Fruit fly (Drosophila melanogaster) whole organism, pupa: ENCODE results near the gene Tcs3.

Source experiments
- CG10348 ChIP-seq: fragments of 200-800 bp; sonication (Bioruptor generic); IDR thresholded peaks from 2 replicates; pipeline ENCODE4 v1.3.6; 2022; ENCODE audit warnings: missing biosample characterization, missing genetic modification characterization
- CG12605 ChIP-seq: fragments of 200-800 bp; sonication (Bioruptor generic); IDR thresholded peaks from 2 replicates; pipeline ENCODE4 v1.3.6; 2022; ENCODE audit warnings: missing biosample characterization, missing genetic modification characterization
- CG13204 ChIP-seq: fragments of 200-800 bp; sonication (Bioruptor generic); optimal IDR thresholded peaks from 2 replicates; lab custom pipeline; 2018; ENCODE audit warnings: missing biosample characterization, mild to moderate bottlenecking, missing genetic modification characterization, moderate library complexity
- CG14655 ChIP-seq: fragments of 200-800 bp; sonication (Bioruptor generic); optimal IDR thresholded peaks from 3 replicates; lab custom pipeline; 2017; ENCODE audit warnings: mild to moderate bottlenecking, missing biosample characterization, missing genetic modification reagents, missing genetic modification characterization
- CG15710 ChIP-seq: fragments of 200-800 bp; sonication (Bioruptor generic); optimal IDR thresholded peaks from 2 replicates; lab custom pipeline; 2018; ENCODE audit warnings: missing biosample characterization, mild to moderate bottlenecking, missing genetic modification characterization, moderate library complexity
- CG17806 ChIP-seq: fragments of 200-800 bp; sonication (Bioruptor generic); optimal IDR thresholded peaks from 2 replicates; lab custom pipeline; 2018; ENCODE audit warnings: missing biosample characterization, mild to moderate bottlenecking, missing genetic modification characterization, moderate library complexity
- CG32121 ChIP-seq: fragments of 200-800 bp; sonication (Bioruptor generic); IDR thresholded peaks from 2 replicates; pipeline ENCODE4 v1.3.6; 2022; ENCODE audit warnings: missing biosample characterization, missing genetic modification characterization
- CG34367 ChIP-seq: fragments of 200-800 bp; sonication (Bioruptor generic); optimal IDR thresholded peaks from 2 replicates; lab custom pipeline; 2018; ENCODE audit warnings: missing biosample characterization, mild to moderate bottlenecking, missing genetic modification characterization
- CG4496 ChIP-seq: fragments of 200-800 bp; sonication (Bioruptor generic); IDR thresholded peaks from 3 replicates; pipeline ENCODE4 v1.3.6; 2022; ENCODE audit warnings: missing biosample characterization, missing genetic modification characterization
- CG8159 ChIP-seq: fragments of 200-800 bp; sonication (Bioruptor generic); optimal IDR thresholded peaks from 3 replicates; lab custom pipeline; 2018; ENCODE audit warnings: missing biosample characterization, mild to moderate bottlenecking, missing genetic modification characterization, moderate library complexity
- CG8301 ChIP-seq: fragments of 200-800 bp; sonication (Bioruptor generic); optimal IDR thresholded peaks from 2 replicates; lab custom pipeline; 2018; ENCODE audit warnings: missing biosample characterization, mild to moderate bottlenecking, missing genetic modification characterization
- CG9948 ChIP-seq: fragments of 200-800 bp; sonication (Bioruptor generic); optimal IDR thresholded peaks from 2 replicates; lab custom pipeline; 2018; ENCODE audit warnings: missing biosample characterization, mild to moderate bottlenecking, missing genetic modification characterization, moderate library complexity
- D1 ChIP-seq: fragments of 200-800 bp; sonication (Bioruptor generic); optimal IDR thresholded peaks from 2 replicates; lab custom pipeline; 2018; ENCODE audit warnings: missing biosample characterization, mild to moderate bottlenecking, missing genetic modification characterization, moderate library complexity
- EcR ChIP-seq: fragments of 200-800 bp; sonication (Bioruptor generic); optimal IDR thresholded peaks from 3 replicates; lab custom pipeline; 2019; ENCODE audit warnings: missing biosample characterization, missing genetic modification characterization, mild to moderate bottlenecking, moderate library complexity, missing genetic modification reagents
- Ets98B ChIP-seq: fragments of 200-800 bp; sonication (Bioruptor generic); IDR thresholded peaks from 2 replicates; pipeline ENCODE4 v1.3.6; 2022; ENCODE audit warnings: missing biosample characterization, missing genetic modification characterization
- Pif1A ChIP-seq: fragments of 200-800 bp; sonication (Bioruptor generic); optimal IDR thresholded peaks from 3 replicates; lab custom pipeline; 2016; ENCODE audit warnings: missing biosample characterization, missing genetic modification characterization
- Pif1B ChIP-seq: fragments of 200-800 bp; sonication (Bioruptor generic); optimal IDR thresholded peaks from 3 replicates; lab custom pipeline; 2016; ENCODE audit warnings: missing biosample characterization, missing genetic modification characterization
- Snoo ChIP-seq: fragments of 200-800 bp; sonication (Bioruptor generic); optimal IDR thresholded peaks from 3 replicates; lab custom pipeline; 2017; ENCODE audit warnings: missing biosample characterization, mild to moderate bottlenecking, missing genetic modification characterization, inconsistent platforms
- fd96Ca ChIP-seq: fragments of 200-800 bp; sonication (Bioruptor generic); IDR thresholded peaks from 3 replicates; pipeline ENCODE4 v1.3.6; 2022; ENCODE audit warnings: missing biosample characterization, missing genetic modification characterization
- gl ChIP-seq: fragments of 200-800 bp; sonication (Bioruptor generic); optimal IDR thresholded peaks from 2 replicates; lab custom pipeline; 2018; ENCODE audit warnings: missing biosample characterization, mild to moderate bottlenecking, missing genetic modification characterization
- rn ChIP-seq: fragments of 200-800 bp; sonication (Bioruptor generic); IDR thresholded peaks from 2 replicates; pipeline ENCODE4 v1.3.6; 2022; ENCODE audit warnings: missing biosample characterization, missing genetic modification characterization

Gene Tcs3

dm6 chr3L:16309972-16310371 lies 41.8 kb upstream of the Tcs3 start:
- TF ChIP-seq CG9948 (tag; lab: Kevin White, UChicago) = no peak
- TF ChIP-seq CG15710 (tag; lab: Kevin White, UChicago) = no peak
- TF ChIP-seq rn (GFP tag; lab: Robert Waterston, UW) = peak; percentile 42; the same call in 1 of the 2 replicates
- TF ChIP-seq Pif1A (GFP tag; lab: Kevin White, UChicago) = peak; percentile 13
- TF ChIP-seq Pif1B (GFP tag; lab: Kevin White, UChicago) = no peak
- TF ChIP-seq D1 (tag; lab: Kevin White, UChicago) = no peak
- TF ChIP-seq gl = no peak
- TF ChIP-seq CG8301 (tag; lab: Kevin White, UChicago) = peak; percentile 74
- no peak for TF ChIP-seq CG8159 (tag; lab: Kevin White, UChicago)
- peak; percentile 86 for TF ChIP-seq CG4496 (GFP tag; lab: Robert Waterston, UW)
- TF ChIP-seq CG34367 (tag; lab: Kevin White, UChicago) = no peak
- peak; percentile 48; the same call in 1 of the 2 replicates for TF ChIP-seq CG32121 (GFP tag; lab: Robert Waterston, UW)
- TF ChIP-seq Ets98B (GFP tag; lab: Robert Waterston, UW) = peak; percentile 84
- peak; percentile 89 for TF ChIP-seq fd96Ca (GFP tag; lab: Robert Waterston, UW)
- peak; percentile 78 for TF ChIP-seq CG14655 (GFP tag; lab: Kevin White, UChicago)
- no peak for TF ChIP-seq CG13204 (GFP tag; lab: Kevin White, UChicago)
- TF ChIP-seq CG17806 (tag; lab: Kevin White, UChicago) = peak; percentile 9
- no peak for TF ChIP-seq CG12605
- no peak for TF ChIP-seq Snoo (tag; lab: Kevin White, UChicago)
- no peak for TF ChIP-seq EcR
- TF ChIP-seq CG10348 (GFP tag; lab: Robert Waterston, UW) = peak; percentile 51

- TF ChIP-seq CG32121 (GFP tag; lab: Robert Waterston, UW) = 0 out of 2 replicates have a peak, but pooled peaks have one; percentile 21
- TF ChIP-seq Snoo (tag; lab: Kevin White, UChicago) = no peak
Measured at dm6 chr3L:16313985-16314384, 37.8 kb upstream of the Tcs3 start, which contains the start of gene CG13062. TSS of gene CG13062 (plus strand) at chr3L:16314285.

dm6 chr3L:16317724-16318123 lies 34.1 kb upstream of the Tcs3 start, which contains the start of gene Nplp3:
TSS of gene Nplp3 (plus strand) at chr3L:16318024.
- no peak for TF ChIP-seq CG8159 (tag; lab: Kevin White, UChicago)
- TF ChIP-seq CG32121 (GFP tag; lab: Robert Waterston, UW) = no peak
- no peak for TF ChIP-seq rn (GFP tag; lab: Robert Waterston, UW)
- TF ChIP-seq gl = no peak
- no peak for TF ChIP-seq CG34367 (tag; lab: Kevin White, UChicago)
- TF ChIP-seq CG10348 (GFP tag; lab: Robert Waterston, UW) = no peak

- TF ChIP-seq fd96Ca (GFP tag; lab: Robert Waterston, UW) (no peak), Pif1B (GFP tag; lab: Kevin White, UChicago) (no peak), CG17806 (tag; lab: Kevin White, UChicago) (no peak), D1 (tag; lab: Kevin White, UChicago) (no peak), CG14655 (GFP tag; lab: Kevin White, UChicago) (no peak), Pif1A (GFP tag; lab: Kevin White, UChicago) (no peak), CG32121 (GFP tag; lab: Robert Waterston, UW) (no peak), CG34367 (tag; lab: Kevin White, UChicago) (no peak), CG8301 (tag; lab: Kevin White, UChicago) (no peak), CG9948 (tag; lab: Kevin White, UChicago) (no peak), rn (GFP tag; lab: Robert Waterston, UW) (no peak), gl (no peak), CG15710 (tag; lab: Kevin White, UChicago) (no peak), CG10348 (GFP tag; lab: Robert Waterston, UW) (no peak), CG12605 (no peak), Snoo (tag; lab: Kevin White, UChicago) (no peak)
- TF ChIP-seq, all 21 proteins: peak for 0
Measured at dm6 chr3L:16319399-16319906, 32.3 kb upstream of the Tcs3 start, which contains the start of the genes CG13041 and CG13060. TSS of gene CG13041 (minus strand) at chr3L:16319526. TSS of gene CG13060 (plus strand) at chr3L:16319856.

dm6 chr3L:16321172-16321571 lies 30.6 kb upstream of the Tcs3 start, which contains the start of gene CG42718:
TSS of gene CG42718 (minus strand) at chr3L:16321272.
- TF ChIP-seq CG8301 (tag; lab: Kevin White, UChicago) (no peak), Ets98B (GFP tag; lab: Robert Waterston, UW) (no peak), CG17806 (tag; lab: Kevin White, UChicago) (no peak), CG13204 (GFP tag; lab: Kevin White, UChicago) (no peak), CG32121 (GFP tag; lab: Robert Waterston, UW) (no peak)
- TF ChIP-seq, all 21 proteins: peak for 0

dm6 chr3L:16323372-16323771 lies 28.4 kb upstream of the Tcs3 start, which contains the start of gene CG13059:
TSS of gene CG13059 (plus strand) at chr3L:16323672.
- TF ChIP-seq CG8159 (tag; lab: Kevin White, UChicago) = no peak
